Worm (Caenorhabditis elegans): ENCODE results near the gene srh-8.

DNA sequence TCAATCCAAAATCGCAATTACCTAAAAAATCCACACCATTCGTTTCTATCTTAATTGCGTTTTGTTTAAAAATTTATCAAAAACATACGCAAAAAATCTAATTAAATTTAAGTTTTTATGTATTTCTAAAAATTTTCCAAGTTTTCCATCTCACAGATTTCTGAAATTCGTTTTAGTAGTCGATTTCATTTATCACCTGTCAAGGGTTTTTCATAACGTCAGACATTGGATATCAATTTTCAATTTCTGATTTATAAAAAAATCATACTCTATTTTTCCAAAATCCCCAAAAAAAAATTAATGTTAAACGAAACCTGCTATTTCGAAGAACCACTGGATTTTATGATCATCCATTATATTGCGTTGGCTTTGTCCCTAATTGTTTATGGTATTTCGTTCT is 4.9 kb downstream of the srh-8 start, which contains the start of gene srh-4:
- TF ChIP-seq jun-1 (tag; optimal IDR thresholded peaks at IDR 0.05) (no peak), lin-15B (tag; optimal IDR thresholded peaks at IDR 0.05) (no peak), pqm-1 (tag; optimal IDR thresholded peaks at IDR 0.05) (no peak)

Data from whole organism, L4 larva.